Fruit fly (Drosophila melanogaster): ENCODE data around the gene CG31370.
A peak's percentile ranks its signal among the peaks of the same experiment; 100 is the strongest.

Gene CG31370

dm6 chr3R:25295320-25296020, 6.8 kb upstream of the CG31370 start, which contains the start of gene CG31102 (continued):
- no peak for TF ChIP-seq cad (GFP tag; optimal IDR thresholded peaks at IDR 0.05)
- TF ChIP-seq inv (GFP tag; IDR thresholded peaks at IDR 0.05; ENCODE audit: partially characterized antibody) = no peak
- no peak for TF ChIP-seq CG15011 (GFP tag; optimal IDR thresholded peaks at IDR 0.05)
- no peak for TF ChIP-seq Deaf1 (tag; optimal IDR thresholded peaks at IDR 0.05)
- no peak for TF ChIP-seq CG4282 (GFP tag; optimal IDR thresholded peaks at IDR 0.05)
- TF ChIP-seq CG9797 (GFP tag; optimal IDR thresholded peaks at IDR 0.05) = no peak
- no peak for TF ChIP-seq gt (GFP tag; IDR thresholded peaks at IDR 0.05)
- TF ChIP-seq CG9609 (GFP tag; optimal IDR thresholded peaks at IDR 0.05) = no peak
- no peak for TF ChIP-seq CG42726 (GFP tag; IDR thresholded peaks at IDR 0.05; ENCODE audit: partially characterized antibody)
- no peak for TF ChIP-seq CG6791 (GFP tag; IDR thresholded peaks at IDR 0.05; ENCODE audit: partially characterized antibody)
- TF ChIP-seq Dek (tag; optimal IDR thresholded peaks at IDR 0.05) = no peak
- no peak for TF ChIP-seq CG4328 (GFP tag; optimal IDR thresholded peaks at IDR 0.05)
- TF ChIP-seq CG9437 (GFP tag; optimal IDR thresholded peaks at IDR 0.05) = no peak
- TF ChIP-seq dati (GFP tag; IDR thresholded peaks at IDR 0.05) = no peak
- TF ChIP-seq CG12659 (GFP tag; optimal IDR thresholded peaks at IDR 0.05) = no peak

DNA sequence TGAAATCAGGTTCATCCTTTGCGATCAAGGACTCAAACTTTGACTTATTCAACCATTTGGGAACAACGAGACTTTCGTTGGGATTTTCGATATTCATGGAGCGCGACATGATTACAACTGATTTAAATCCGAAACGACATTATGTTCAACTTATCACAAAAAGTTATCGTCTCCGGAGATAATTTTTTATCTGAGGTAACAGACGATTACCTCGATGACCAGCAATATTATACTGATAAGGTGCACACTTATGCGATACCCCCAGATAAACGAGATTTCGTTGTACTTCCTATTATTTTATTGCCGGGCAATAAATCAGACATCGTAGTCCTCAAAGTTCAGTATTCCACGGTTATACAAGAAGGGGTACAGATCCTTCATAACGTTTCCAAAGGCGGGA, 4.6 kb upstream of the CG31370 start, which contains the start of gene CG31097:
Gene CG31097 (minus strand): TSS at position 101 of the 400 bp plus-strand sequence.
- TF ChIP-seq so (GFP tag; IDR thresholded peaks at IDR 0.05) (no peak), CG9817 (tag; optimal IDR thresholded peaks at IDR 0.05) (no peak), exex (tag; optimal IDR thresholded peaks at IDR 0.05) (peak; percentile 4)

- TF ChIP-seq BtbVII (GFP tag; optimal IDR thresholded peaks at IDR 0.05) (no peak), exex (tag; optimal IDR thresholded peaks at IDR 0.05) (peak; percentile 46)
Measured at dm6 chr3R:25299507-25299964, 2.7 kb upstream of the CG31370 start, which contains the start of gene CG31288. CG31288 (minus strand) TSS chr3R:25299557.

dm6 chr3R:25300575-25300974, 1.7 kb upstream of the CG31370 start, which contains the start of gene CG13659:
CG13659 (plus strand) TSS chr3R:25300891.
- no peak for TF ChIP-seq hkb (optimal IDR thresholded peaks at IDR 0.05)
- peak; percentile 10; the same call in 1 of the 2 replicates for TF ChIP-seq hkb (GFP tag; IDR thresholded peaks at IDR 0.05)
- no peak for TF ChIP-seq mld (GFP tag; IDR thresholded peaks at IDR 0.05; ENCODE audit: partially characterized antibody)
- TF ChIP-seq CG12769 (tag; optimal IDR thresholded peaks at IDR 0.05) = peak; percentile 61
- TF ChIP-seq CG16863 (GFP tag; optimal IDR thresholded peaks at IDR 0.05) = no peak
- no peak for TF ChIP-seq CG8290 (GFP tag; optimal IDR thresholded peaks at IDR 0.05)
- peak in 1 of 2 experiments; percentile 4 for TF ChIP-seq CG8290 (tag; optimal IDR thresholded peaks at IDR 0.05)
- TF ChIP-seq CG15269 (tag; optimal IDR thresholded peaks at IDR 0.05) = peak; percentile 41
- TF ChIP-seq sug (tag; optimal IDR thresholded peaks at IDR 0.05) = peak; percentile 97
- peak; percentile 30 for TF ChIP-seq CG13894 (tag; optimal IDR thresholded peaks at IDR 0.05)
- peak in 1 of 2 experiments; percentile 19 for TF ChIP-seq Trl (optimal IDR thresholded peaks at IDR 0.05)
- no peak for TF ChIP-seq Trl (GFP tag; optimal IDR thresholded peaks at IDR 0.05)
- TF ChIP-seq exex (tag; optimal IDR thresholded peaks at IDR 0.05) = peak; percentile 23
- TF ChIP-seq chinmo (GFP tag; IDR thresholded peaks at IDR 0.05; ENCODE audit: partially characterized antibody) = peak; percentile 57; the same call in 1 of the 4 replicates
- TF ChIP-seq Dbx (GFP tag; IDR thresholded peaks at IDR 0.05) = 0 out of 3 replicates have a peak, but pooled peaks have one; percentile 28
- no peak for TF ChIP-seq cato (GFP tag; optimal IDR thresholded peaks at IDR 0.05; ENCODE audit: borderline replicate concordance)

All from whole organism, embryonic.